Fruit fly (Drosophila melanogaster): ENCODE results near the gene Gpdh3.

Gene Gpdh3

DNA sequence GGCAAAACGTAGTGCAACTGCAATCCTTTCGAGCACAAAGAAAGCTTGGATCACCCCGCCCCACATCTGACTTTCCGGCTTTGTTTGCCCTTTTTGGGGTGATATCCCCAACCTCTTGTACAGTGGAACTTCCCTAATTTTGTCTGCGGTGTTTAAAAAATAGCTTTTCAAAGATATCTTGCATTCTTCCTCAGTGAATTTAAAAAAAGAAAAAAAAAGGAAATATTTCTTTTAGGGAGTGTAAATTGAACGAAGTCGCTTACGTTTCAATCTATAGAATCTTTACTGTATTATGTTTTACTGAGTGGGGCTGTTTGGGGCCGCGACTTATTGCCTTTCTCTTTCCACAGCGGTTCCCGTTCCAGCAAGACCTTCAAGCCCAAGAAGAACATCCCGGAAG is 39.8 kb downstream of the Gpdh3 start (continued):
- TF ChIP-seq net (GFP tag; optimal IDR thresholded peaks at IDR 0.05) (peak; percentile 61), Met (GFP tag; optimal IDR thresholded peaks at IDR 0.05) (peak; percentile 84), dac (GFP tag; optimal IDR thresholded peaks at IDR 0.05) (no peak), cyc (GFP tag; optimal IDR thresholded peaks at IDR 0.05) (peak; percentile 84), CG11902 (GFP tag; optimal IDR thresholded peaks at IDR 0.05) (peak; percentile 68), vri (GFP tag; optimal IDR thresholded peaks at IDR 0.05) (peak; percentile 45), CG1621 (tag; optimal IDR thresholded peaks at IDR 0.05) (no peak), CG8632 (GFP tag; optimal IDR thresholded peaks at IDR 0.05) (peak; percentile 71), CG10669 (GFP tag; optimal IDR thresholded peaks at IDR 0.05) (peak; percentile 23), eg (GFP tag; IDR thresholded peaks at IDR 0.05) (peak; percentile 88), CG15336 (GFP tag; IDR thresholded peaks at IDR 0.05) (peak; percentile 82; the same call in 1 of the 2 replicates), Eip93F (GFP tag; optimal IDR thresholded peaks at IDR 0.05) (peak; percentile 24), Hr4 (GFP tag; optimal IDR thresholded peaks at IDR 0.05) (no peak), CG11294 (GFP tag; IDR thresholded peaks at IDR 0.05) (peak; percentile 35; the same call in 1 of the 2 replicates), CG3919 (GFP tag; optimal IDR thresholded peaks at IDR 0.05) (peak; percentile 74), ss (GFP tag; optimal IDR thresholded peaks at IDR 0.05) (peak in 1 of 2 experiments; percentile 39), Ets96B (tag; optimal IDR thresholded peaks at IDR 0.05) (peak; percentile 55), Smox (GFP tag; optimal IDR thresholded peaks at IDR 0.05) (peak; percentile 79), Ets21C (GFP tag; optimal IDR thresholded peaks at IDR 0.05) (peak; percentile 73), CG9139 (GFP tag; optimal IDR thresholded peaks at IDR 0.05) (no peak), CG8119 (GFP tag; IDR thresholded peaks at IDR 0.05) (peak; percentile 59; the same call in 2 of the 3 replicates), CG11762 (GFP tag; optimal IDR thresholded peaks at IDR 0.05; ENCODE audit: insufficient read depth) (peak; percentile 24), fd59A (GFP tag; optimal IDR thresholded peaks at IDR 0.05) (no peak), lz (GFP tag; optimal IDR thresholded peaks at IDR 0.05) (peak; percentile 82), fkh (GFP tag; optimal IDR thresholded peaks at IDR 0.05) (no peak), CG8319 (GFP tag; optimal IDR thresholded peaks at IDR 0.05) (peak; percentile 61), CG6792 (GFP tag; optimal IDR thresholded peaks at IDR 0.05) (peak; percentile 80), dsx (GFP tag; optimal IDR thresholded peaks at IDR 0.05; ENCODE audit: poor library complexity, severe bottlenecking) (no peak), CG6854 (GFP tag; optimal IDR thresholded peaks at IDR 0.05) (no peak), acj6 (GFP tag; optimal IDR thresholded peaks at IDR 0.05) (peak; percentile 72), Eip78C (GFP tag) (peak; percentile 88), CG16779 (tag; optimal IDR thresholded peaks at IDR 0.05) (peak; percentile 27), svp (GFP tag) (peak; percentile 95), CG4318 (GFP tag; optimal IDR thresholded peaks at IDR 0.05) (no peak), topi (GFP tag; optimal IDR thresholded peaks at IDR 0.05) (peak; percentile 83)

DNA sequence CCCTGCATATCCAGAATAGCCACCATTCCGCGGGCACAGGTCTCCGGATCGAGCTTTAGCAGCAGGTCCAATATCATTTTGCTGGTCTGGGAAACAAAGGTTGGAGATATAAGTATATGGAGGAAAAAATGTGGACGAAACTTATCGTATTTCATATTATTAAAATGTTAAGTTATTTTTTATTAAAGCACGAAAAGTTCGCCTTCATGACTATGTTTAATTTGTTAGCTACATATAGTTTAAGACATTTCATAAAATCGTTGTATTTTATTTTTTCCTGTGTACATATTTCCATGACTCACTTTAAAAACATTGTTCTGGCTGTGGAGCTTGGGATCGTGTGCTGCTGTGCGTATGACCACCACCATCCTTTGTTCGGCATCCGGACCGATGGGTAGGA is 42.2 kb downstream of the Gpdh3 start:
- TF ChIP-seq CG6163 (GFP tag; IDR thresholded peaks at IDR 0.05) (peak; percentile 73), CG6808 (GFP tag; optimal IDR thresholded peaks at IDR 0.05) (peak; percentile 38), CG15336 (GFP tag; IDR thresholded peaks at IDR 0.05) (peak; percentile 35; the same call in 1 of the 2 replicates), Hr38 (GFP tag; optimal IDR thresholded peaks at IDR 0.05) (no peak), spab (GFP tag; optimal IDR thresholded peaks at IDR 0.05) (no peak), Hr4 (GFP tag; optimal IDR thresholded peaks at IDR 0.05) (no peak), ss (GFP tag; optimal IDR thresholded peaks at IDR 0.05) (peak in 1 of 2 experiments; percentile 64), Sox14 (GFP tag; optimal IDR thresholded peaks at IDR 0.05) (peak; percentile 66), CG9139 (GFP tag; optimal IDR thresholded peaks at IDR 0.05) (no peak), Blimp-1 (GFP tag; optimal IDR thresholded peaks at IDR 0.05) (no peak), acj6 (GFP tag; optimal IDR thresholded peaks at IDR 0.05) (peak; percentile 60), CG10631 (GFP tag; optimal IDR thresholded peaks at IDR 0.05) (peak; percentile 52), svp (GFP tag) (peak; percentile 88), CG3032 (tag; optimal IDR thresholded peaks at IDR 0.05) (peak; percentile 43), CG11762 (GFP tag; optimal IDR thresholded peaks at IDR 0.05; ENCODE audit: insufficient read depth) (no peak), achi (GFP tag; optimal IDR thresholded peaks at IDR 0.05) (peak; percentile 37), eg (GFP tag; IDR thresholded peaks at IDR 0.05) (peak; percentile 48; the same call in 1 of the 3 replicates), CG31627 (GFP tag; optimal IDR thresholded peaks at IDR 0.05) (peak; percentile 61), Lpt (GFP tag; optimal IDR thresholded peaks at IDR 0.05) (no peak), pdm3 (GFP tag; optimal IDR thresholded peaks at IDR 0.05) (peak; percentile 53), CG16779 (tag; optimal IDR thresholded peaks at IDR 0.05) (no peak), net (GFP tag; optimal IDR thresholded peaks at IDR 0.05) (peak; percentile 34), CG11902 (GFP tag; optimal IDR thresholded peaks at IDR 0.05) (peak; percentile 14), vri (GFP tag; optimal IDR thresholded peaks at IDR 0.05) (no peak), esn (GFP tag; optimal IDR thresholded peaks at IDR 0.05) (peak; percentile 80), CG3919 (GFP tag; optimal IDR thresholded peaks at IDR 0.05) (peak; percentile 53), OdsH (GFP tag; optimal IDR thresholded peaks at IDR 0.05) (peak; percentile 59), Ets96B (tag; optimal IDR thresholded peaks at IDR 0.05) (peak; percentile 54), CG1621 (tag; optimal IDR thresholded peaks at IDR 0.05) (peak; percentile 1), CG4318 (GFP tag; optimal IDR thresholded peaks at IDR 0.05) (no peak)

All from whole organism, prepupa.